Worm (Caenorhabditis elegans): Measurements from ENCODE around the gene col-122.

Gene col-122

ce11 chrIV:9584352-9584751 is 21.2 kb downstream of the col-122 start:
- TF ChIP-seq bed-1 (GFP tag; IDR thresholded peaks at IDR 0.05), result no peak
- TF ChIP-seq nhr-80 (tag; optimal IDR thresholded peaks at IDR 0.05), result no peak
- TF ChIP-seq unc-62 (GFP tag; optimal IDR thresholded peaks at IDR 0.05), result no peak
- no peak for TF ChIP-seq madf-6 (GFP tag; IDR thresholded peaks at IDR 0.05)
- TF ChIP-seq tbx-9 (tag; optimal IDR thresholded peaks at IDR 0.05; ENCODE audit: borderline replicate concordance), result no peak
- TF ChIP-seq ceh-40 (GFP tag; IDR thresholded peaks at IDR 0.05), result no peak
- TF ChIP-seq aptf-2 (GFP tag; conservative IDR thresholded peaks at IDR 0.05), result no peak
- TF ChIP-seq unc-130 (GFP tag; optimal IDR thresholded peaks at IDR 0.05), result no peak
- no peak for TF ChIP-seq snpc-4 (GFP tag; optimal IDR thresholded peaks at IDR 0.05)
- no peak for TF ChIP-seq snpc-4 (tag; optimal IDR thresholded peaks at IDR 0.05)
- TF ChIP-seq F39B2.1 (GFP tag; IDR thresholded peaks at IDR 0.05), result no peak
- no peak for TF ChIP-seq akir-1 (GFP tag; optimal IDR thresholded peaks at IDR 0.05)
- no peak for TF ChIP-seq lin-35 (GFP tag; optimal IDR thresholded peaks at IDR 0.05)

ce11 chrIV:9588784-9589457 is 25.7 kb downstream of the col-122 start, which contains the start of gene trcs-1:
Gene trcs-1 (minus strand): TSS chrIV:9588834.
- TF ChIP-seq C17E4.6 (GFP tag; IDR thresholded peaks at IDR 0.05) (peak; percentile 49; the same call in 1 of the 2 replicates), Y95B8A.8 (GFP tag; IDR thresholded peaks at IDR 0.05) (0 out of 2 replicates have a peak, but pooled peaks have one; percentile 63), ztf-18 (tag; optimal IDR thresholded peaks at IDR 0.05) (no peak), efl-1 (GFP tag; optimal IDR thresholded peaks at IDR 0.05) (peak; percentile 98), nfyb-1 (GFP tag; IDR thresholded peaks at IDR 0.05) (no peak), akir-1 (GFP tag; optimal IDR thresholded peaks at IDR 0.05) (no peak), K11D2.4 (GFP tag; IDR thresholded peaks at IDR 0.05) (no peak), hsf-1 (GFP tag; IDR thresholded peaks at IDR 0.05) (peak; percentile 55; the same call in 1 of the 2 replicates), xnd-1 (tag; optimal IDR thresholded peaks at IDR 0.05) (peak; percentile 96), dox-1 (GFP tag; IDR thresholded peaks at IDR 0.05) (peak; percentile 80; the same call in 1 of the 2 replicates), mxl-1 (tag; optimal IDR thresholded peaks at IDR 0.05) (no peak), dpl-1 (GFP tag; optimal IDR thresholded peaks at IDR 0.05) (peak; percentile 83), madf-8 (GFP tag; conservative IDR thresholded peaks at IDR 0.05) (peak; percentile 92), tbp1 (GFP tag; optimal IDR thresholded peaks at IDR 0.05) (peak; percentile 51), snpc-1.3 (tag; optimal IDR thresholded peaks at IDR 0.05; ENCODE audit: insufficient read depth) (peak; percentile 60), lin-35 (GFP tag; optimal IDR thresholded peaks at IDR 0.05) (peak in 1 of 3 experiments; percentile 47), ztf-28 (GFP tag; IDR thresholded peaks at IDR 0.05) (no peak), lin-54 (GFP tag; optimal IDR thresholded peaks at IDR 0.05) (peak; percentile 91), ztf-22 (GFP tag; optimal IDR thresholded peaks at IDR 0.05) (no peak), tbx-9 (tag; optimal IDR thresholded peaks at IDR 0.05; ENCODE audit: borderline replicate concordance) (no peak), attf-6 (GFP tag; IDR thresholded peaks at IDR 0.05) (0 out of 2 replicates have a peak, but pooled peaks have one; percentile 64), F33H1.4 (GFP tag; IDR thresholded peaks at IDR 0.05) (peak; percentile 96), hmg-20 (GFP tag; IDR thresholded peaks at IDR 0.05) (no peak), attf-3 (GFP tag; conservative IDR thresholded peaks at IDR 0.05) (0 out of 2 replicates have a peak, but pooled peaks have one; percentile 53), madf-6 (GFP tag; IDR thresholded peaks at IDR 0.05) (peak; percentile 98), him-1 (tag; optimal IDR thresholded peaks at IDR 0.05) (peak; percentile 32), cebp-1 (GFP tag; IDR thresholded peaks at IDR 0.05) (no peak), cebp-1 (tag; optimal IDR thresholded peaks at IDR 0.05) (no peak), snpc-4 (GFP tag; optimal IDR thresholded peaks at IDR 0.05) (peak; percentile 66), snpc-4 (tag; optimal IDR thresholded peaks at IDR 0.05) (peak in 3 of 4 experiments; percentile 10 to 78 (median 26)), tlf-1 (GFP tag; optimal IDR thresholded peaks at IDR 0.05) (peak; percentile 73), unc-130 (GFP tag; optimal IDR thresholded peaks at IDR 0.05) (peak; percentile 40), sea-2 (GFP tag; IDR thresholded peaks at IDR 0.05) (no peak), lir-1 (GFP tag; conservative IDR thresholded peaks at IDR 0.05) (no peak), nhr-80 (tag; optimal IDR thresholded peaks at IDR 0.05) (no peak), B0336.3 (GFP tag; IDR thresholded peaks at IDR 0.05) (peak; percentile 70), rcor-1 (GFP tag; IDR thresholded peaks at IDR 0.05) (peak; percentile 71; the same call in 1 of the 2 replicates), D2030.7 (GFP tag; IDR thresholded peaks at IDR 0.05) (peak; percentile 77; the same call in 1 of the 2 replicates), snpc-1.1 (tag; optimal IDR thresholded peaks at IDR 0.05; ENCODE audit: insufficient read depth) (peak; percentile 74), ceh-91 (GFP tag; IDR thresholded peaks at IDR 0.05) (peak; percentile 88)
